Worm (Caenorhabditis elegans) whole organism, L3 larva: ENCODE results near the gene cest-2.1.

Experiments used
- R02D3.7 ChIP-seq: fragments of 150-350 bp; optimal IDR thresholded peaks from 2 replicates; lab custom pipeline; 2014; ENCODE audit warnings: missing biosample characterization, missing genetic modification characterization
- egl-5 ChIP-seq: fragments of 150-350 bp; optimal IDR thresholded peaks from 2 replicates; lab custom pipeline; 2017; ENCODE audit warnings: missing biosample characterization, missing genetic modification reagents, missing genetic modification characterization, inconsistent platforms
- elt-2 ChIP-seq: sonication (generic microtip); optimal IDR thresholded peaks from 2 replicates; lab custom pipeline; 2016; ENCODE audit warnings: missing genetic modification reagents, mild to moderate bottlenecking, missing genetic modification characterization, missing compliant biosample characterization
- elt-3 ChIP-seq, 3 experiments: fragments of 150-350 bp in 1 of 3; sonication (generic microtip) in 2 of 3; optimal IDR thresholded peaks; 2 replicates in 2 of 3; 4 replicates in 1 of 3; lab custom pipeline; 2014 to 2017; ENCODE audit warnings: missing biosample characterization in 3 of 3, missing genetic modification characterization in 3 of 3
- lin-39 ChIP-seq: fragments of 150-350 bp; optimal IDR thresholded peaks from 2 replicates; lab custom pipeline; 2018; ENCODE audit warnings: missing biosample characterization, missing genetic modification reagents, missing genetic modification characterization
- mdl-1 ChIP-seq: fragments of 150-350 bp; optimal IDR thresholded peaks from 2 replicates; lab custom pipeline; 2014; ENCODE audit warnings: missing biosample characterization, missing genetic modification characterization
- nfya-1 ChIP-seq: sonication (generic microtip); optimal IDR thresholded peaks from 2 replicates; lab custom pipeline; 2017; ENCODE audit warnings: missing genetic modification characterization, mild to moderate bottlenecking, missing compliant biosample characterization, antibody characterized with exemption, moderate library complexity; ENCODE audit not compliant: insufficient read depth
- nhr-25 ChIP-seq: sonication (generic microtip); optimal IDR thresholded peaks from 2 replicates; lab custom pipeline; 2017; ENCODE audit warnings: missing biosample characterization, missing genetic modification characterization
- pha-4 ChIP-seq: fragments of 150-350 bp; optimal IDR thresholded peaks from 2 replicates; lab custom pipeline; 2014; ENCODE audit warnings: missing biosample characterization, missing genetic modification reagents, missing genetic modification characterization
- snpc-4 ChIP-seq: fragments of 150-350 bp; optimal IDR thresholded peaks from 2 replicates; lab custom pipeline; 2014; ENCODE audit warnings: missing biosample characterization, missing genetic modification characterization
- unc-39 ChIP-seq: sonication (generic microtip); optimal IDR thresholded peaks from 4 replicates; lab custom pipeline; 2017; ENCODE audit warnings: missing biosample characterization, missing genetic modification characterization
- zag-1 ChIP-seq: fragments of 150-350 bp; optimal IDR thresholded peaks from 2 replicates; lab custom pipeline; 2014; ENCODE audit warnings: missing biosample characterization, missing genetic modification characterization
- ztf-11 ChIP-seq: fragments of 150-350 bp; optimal IDR thresholded peaks from 2 replicates; lab custom pipeline; 2014; ENCODE audit warnings: missing biosample characterization, missing genetic modification characterization
- ztf-4 ChIP-seq: fragments of 150-350 bp; optimal IDR thresholded peaks from 2 replicates; lab custom pipeline; 2014; ENCODE audit warnings: missing biosample characterization, missing genetic modification characterization

ce11 chrV:14120674-14121073, 50.6 kb downstream of the cest-2.1 start:
- TF ChIP-seq ztf-11 (tag; lab: Kevin White, UChicago) (no peak), mdl-1 (tag; lab: Kevin White, UChicago) (no peak), unc-39 (tag; lab: Kevin White, UChicago) (no peak), R02D3.7 (tag; lab: Kevin White, UChicago) (no peak), egl-5 (tag; lab: Kevin White, UChicago) (no peak), nhr-25 (tag; lab: Kevin White, UChicago) (no peak), elt-2 (tag; lab: Kevin White, UChicago) (no peak), lin-39 (tag; lab: Kevin White, UChicago) (no peak), zag-1 (tag; lab: Kevin White, UChicago) (no peak), pha-4 (tag; lab: Kevin White, UChicago) (no peak), snpc-4 (tag; lab: Kevin White, UChicago) (no peak), nfya-1 (tag; lab: Kevin White, UChicago) (no peak), ztf-4 (tag; lab: Kevin White, UChicago) (no peak), elt-3 (tag; optimal IDR thresholded peaks at IDR 0.05; lab: Kevin White, UChicago) (no peak)
